Fruit fly (Drosophila melanogaster): Measurements from ENCODE around the gene CG42750.

Gene CG42750

DNA sequence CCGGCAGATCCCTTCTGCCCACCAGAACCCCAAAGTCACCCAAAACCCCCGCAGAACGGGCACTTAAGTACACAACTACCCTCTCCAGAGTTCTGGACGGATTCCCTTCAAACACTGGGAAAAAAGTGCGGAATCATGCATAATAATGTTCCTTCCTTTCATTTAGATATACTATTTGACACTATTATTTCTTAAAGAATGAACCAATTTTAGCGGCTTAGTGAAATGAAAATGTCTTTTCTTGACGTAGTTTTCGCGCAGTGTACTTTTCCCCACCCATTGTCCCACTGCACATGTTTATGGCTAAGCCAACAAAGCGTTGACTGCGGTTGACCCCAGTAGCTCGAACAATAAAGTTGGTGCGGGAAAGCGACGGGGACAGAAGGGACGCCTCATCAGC lies 88.9 kb downstream of the CG42750 start (continued):
- TF ChIP-seq E2f2 (GFP tag; IDR thresholded peaks at IDR 0.05) (no peak), CG1603 (tag; optimal IDR thresholded peaks at IDR 0.05) (peak; percentile 57), CG32532 (GFP tag; IDR thresholded peaks at IDR 0.05) (no peak), ab (GFP tag; optimal IDR thresholded peaks at IDR 0.05) (no peak), CG13424 (tag; optimal IDR thresholded peaks at IDR 0.05) (no peak), slou (GFP tag; optimal IDR thresholded peaks at IDR 0.05) (no peak), Rfx (GFP tag; IDR thresholded peaks at IDR 0.05) (no peak), CG6683 (GFP tag; optimal IDR thresholded peaks at IDR 0.05) (no peak), gce (GFP tag; IDR thresholded peaks at IDR 0.05) (no peak), oc (tag; optimal IDR thresholded peaks at IDR 0.05) (no peak), Hmr (GFP tag; optimal IDR thresholded peaks at IDR 0.05) (peak; percentile 33), CG6813 (GFP tag; optimal IDR thresholded peaks at IDR 0.05) (no peak), fd102C (GFP tag; optimal IDR thresholded peaks at IDR 0.05) (no peak), emc (GFP tag; optimal IDR thresholded peaks at IDR 0.05) (no peak), ems (GFP tag; optimal IDR thresholded peaks at IDR 0.05) (no peak), chif (GFP tag; optimal IDR thresholded peaks at IDR 0.05) (peak; percentile 11 to 20), CG14667 (GFP tag; IDR thresholded peaks at IDR 0.05) (no peak), ara (GFP tag; IDR thresholded peaks at IDR 0.05) (no peak), zfh2 (GFP tag; optimal IDR thresholded peaks at IDR 0.05) (no peak), caup (GFP tag; optimal IDR thresholded peaks at IDR 0.05; ENCODE audit: severe bottlenecking) (peak; percentile 32), kay (GFP tag; optimal IDR thresholded peaks at IDR 0.05) (no peak), prd (optimal IDR thresholded peaks at IDR 0.05) (no peak), prd (GFP tag; IDR thresholded peaks at IDR 0.05) (peak; percentile 24; the same call in 1 of the 3 replicates), bab2 (GFP tag; optimal IDR thresholded peaks at IDR 0.05) (no peak), dmrt99B (tag; optimal IDR thresholded peaks at IDR 0.05) (peak; percentile 38), Oli (tag; optimal IDR thresholded peaks at IDR 0.05) (peak; percentile 19), CG12744 (GFP tag; optimal IDR thresholded peaks at IDR 0.05) (no peak), crol (GFP tag; IDR thresholded peaks at IDR 0.05) (no peak), YL-1 (GFP tag; optimal IDR thresholded peaks at IDR 0.05) (no peak), Sry-δ (GFP tag; optimal IDR thresholded peaks at IDR 0.05) (no peak), Lim3 (GFP tag; IDR thresholded peaks at IDR 0.05) (no peak), Mes4 (GFP tag; optimal IDR thresholded peaks at IDR 0.05) (no peak), CG8944 (GFP tag; optimal IDR thresholded peaks at IDR 0.05) (no peak), Hsf (GFP tag; optimal IDR thresholded peaks at IDR 0.05) (peak; percentile 16), CG11723 (GFP tag; optimal IDR thresholded peaks at IDR 0.05) (no peak), CG8924 (tag; optimal IDR thresholded peaks at IDR 0.05) (no peak), dpn (GFP tag; optimal IDR thresholded peaks at IDR 0.05) (peak in 1 of 2 experiments; percentile 0), zfh1 (GFP tag; IDR thresholded peaks at IDR 0.05) (no peak), CG17361 (GFP tag; IDR thresholded peaks at IDR 0.05) (no peak), CG2116 (GFP tag; optimal IDR thresholded peaks at IDR 0.05) (no peak), yki (optimal IDR thresholded peaks at IDR 0.05) (no peak), CG9215 (GFP tag; IDR thresholded peaks at IDR 0.05) (no peak), Doc3 (GFP tag; IDR thresholded peaks at IDR 0.05; ENCODE audit: partially characterized antibody) (no peak), CG11247 (GFP tag; IDR thresholded peaks at IDR 0.05) (no peak), bowl (GFP tag; IDR thresholded peaks at IDR 0.05) (no peak), CG17385 (GFP tag; optimal IDR thresholded peaks at IDR 0.05) (peak; percentile 1), dysf (GFP tag; IDR thresholded peaks at IDR 0.05) (0 out of 3 replicates have a peak, but pooled peaks have one; percentile 36), CG7745 (tag; optimal IDR thresholded peaks at IDR 0.05) (no peak), lab (GFP tag; optimal IDR thresholded peaks at IDR 0.05) (peak; percentile 65), CG9817 (tag; optimal IDR thresholded peaks at IDR 0.05) (no peak), inv (GFP tag; IDR thresholded peaks at IDR 0.05; ENCODE audit: partially characterized antibody) (no peak), twi (tag; optimal IDR thresholded peaks at IDR 0.05) (no peak), cas (GFP tag; IDR thresholded peaks at IDR 0.05) (no peak)

Data from whole organism, embryonic.